Worm (Caenorhabditis elegans) whole organism, mixed stage, embryonic: Measurements from ENCODE around the gene mksr-2.
"Not testable (repeated sequence)": the region's sequence is repeated elsewhere in the genome, so short reads cannot be mapped to it uniquely, and the experiment has no call there.

Source experiments
- M03D4.4 ChIP-seq: sonication (generic microtip); optimal IDR thresholded peaks from 2 replicates; lab custom pipeline; 2017; ENCODE audit warnings: mild to moderate bottlenecking, missing genetic modification characterization, missing compliant biosample characterization
- ceh-39 ChIP-seq: fragments of 150-350 bp; optimal IDR thresholded peaks from 2 replicates; lab custom pipeline; 2014; ENCODE audit warnings: missing biosample characterization, missing genetic modification characterization
- ceh-43 ChIP-seq: fragments of 200-800 bp; sonication (Bioruptor generic); optimal IDR thresholded peaks from 2 replicates; lab custom pipeline; 2018; ENCODE audit warnings: mild to moderate bottlenecking, missing genetic modification characterization, moderate library complexity, missing compliant biosample characterization
- ceh-83 ChIP-seq: fragments of 200-800 bp; sonication (Bioruptor generic); optimal IDR thresholded peaks from 2 replicates; lab custom pipeline; 2018; ENCODE audit warnings: mild to moderate bottlenecking, missing genetic modification characterization, missing compliant biosample characterization
- drap-1 ChIP-seq: fragments of 200-800 bp; sonication (Bioruptor generic); optimal IDR thresholded peaks from 3 replicates; lab custom pipeline; 2018; ENCODE audit warnings: mild to moderate bottlenecking, missing genetic modification characterization, missing compliant biosample characterization
- elt-1 ChIP-seq: sonication (generic microtip); optimal IDR thresholded peaks from 2 replicates; lab custom pipeline; 2017; ENCODE audit warnings: missing genetic modification characterization, mild to moderate bottlenecking, missing compliant biosample characterization, antibody characterized with exemption, moderate library complexity, borderline replicate concordance; ENCODE audit not compliant: insufficient read depth
- flh-1 ChIP-seq: fragments of 200-800 bp; sonication (Bioruptor generic); optimal IDR thresholded peaks from 2 replicates; lab custom pipeline; 2018; ENCODE audit warnings: mild to moderate bottlenecking, missing genetic modification characterization, moderate library complexity, missing compliant biosample characterization
- hlh-1 ChIP-seq: fragments of 150-350 bp; optimal IDR thresholded peaks from 2 replicates; lab custom pipeline; 2014; ENCODE audit warnings: missing biosample characterization, missing genetic modification reagents, missing genetic modification characterization
- lin-13 ChIP-seq: fragments of 150-350 bp; optimal IDR thresholded peaks from 2 replicates; lab custom pipeline; 2014; ENCODE audit warnings: missing biosample characterization, missing genetic modification characterization
- lin-32 ChIP-seq: fragments of 200-800 bp; sonication (Bioruptor generic); optimal IDR thresholded peaks from 2 replicates; lab custom pipeline; 2018; ENCODE audit warnings: mild to moderate bottlenecking, missing genetic modification characterization, missing compliant biosample characterization
- lsy-2 ChIP-seq: fragments of 150-350 bp; optimal IDR thresholded peaks from 2 replicates; lab custom pipeline; 2014; ENCODE audit warnings: missing biosample characterization, missing genetic modification characterization
- mab-5 ChIP-seq: fragments of 150-350 bp; optimal IDR thresholded peaks from 2 replicates; lab custom pipeline; 2014; ENCODE audit warnings: missing biosample characterization, missing genetic modification characterization
- mls-2 ChIP-seq: sonication (generic microtip); optimal IDR thresholded peaks from 2 replicates; lab custom pipeline; 2016; ENCODE audit warnings: mild to moderate bottlenecking, missing genetic modification characterization, moderate library complexity, missing compliant biosample characterization
- nhr-12 ChIP-seq: fragments of 150-350 bp; optimal IDR thresholded peaks from 2 replicates; lab custom pipeline; 2014; ENCODE audit warnings: missing biosample characterization, missing genetic modification characterization
- nhr-2 ChIP-seq: fragments of 150-350 bp; optimal IDR thresholded peaks from 2 replicates; lab custom pipeline; 2014; ENCODE audit warnings: missing biosample characterization, missing genetic modification characterization
- nhr-237 ChIP-seq: fragments of 150-350 bp; optimal IDR thresholded peaks from 2 replicates; lab custom pipeline; 2014; ENCODE audit warnings: missing biosample characterization, missing genetic modification characterization
- nhr-28 ChIP-seq: fragments of 150-350 bp; optimal IDR thresholded peaks from 2 replicates; lab custom pipeline; 2014; ENCODE audit warnings: missing biosample characterization, missing genetic modification characterization
- pha-4 ChIP-seq: fragments of 150-350 bp; optimal IDR thresholded peaks from 2 replicates; lab custom pipeline; 2018; ENCODE audit warnings: missing biosample characterization, missing genetic modification reagents, missing genetic modification characterization
- sem-2 ChIP-seq: fragments of 200-800 bp; sonication (Bioruptor generic); optimal IDR thresholded peaks from 2 replicates; lab custom pipeline; 2018; ENCODE audit warnings: mild to moderate bottlenecking, missing genetic modification characterization, missing compliant biosample characterization
- snpc-4 ChIP-seq: fragments of 150-350 bp; optimal IDR thresholded peaks from 2 replicates; lab custom pipeline; 2014; ENCODE audit warnings: missing biosample characterization, missing genetic modification characterization
- sptf-1 ChIP-seq: sonication (generic microtip); optimal IDR thresholded peaks from 2 replicates; lab custom pipeline; 2017; ENCODE audit warnings: mild to moderate bottlenecking, missing genetic modification characterization, moderate library complexity, missing compliant biosample characterization
- unc-39 ChIP-seq: fragments of 150-350 bp; optimal IDR thresholded peaks from 2 replicates; lab custom pipeline; 2014; ENCODE audit warnings: missing biosample characterization, missing genetic modification characterization
- unc-62 ChIP-seq: fragments of 150-350 bp; optimal IDR thresholded peaks from 2 replicates; lab custom pipeline; 2014; ENCODE audit warnings: missing biosample characterization, missing genetic modification reagents, missing genetic modification characterization
- zip-8 ChIP-seq: fragments of 150-350 bp; optimal IDR thresholded peaks from 2 replicates; lab custom pipeline; 2014; ENCODE audit warnings: missing biosample characterization, missing genetic modification characterization
- ztf-11 ChIP-seq: fragments of 150-350 bp; optimal IDR thresholded peaks from 2 replicates; lab custom pipeline; 2014; ENCODE audit warnings: missing biosample characterization, missing genetic modification characterization

mksr-2 gene

ce11 chrIV:2298388-2298787, 8.0 kb downstream of the mksr-2 start:
- TF ChIP-seq sptf-1 (tag; lab: Kevin White, UChicago) (no peak), M03D4.4 (tag; lab: Kevin White, UChicago) (no peak), nhr-12 (tag; lab: Kevin White, UChicago) (no peak), ceh-43 (GFP tag; lab: Kevin White, UChicago) (no peak)

ce11 chrIV:2296639-2297038, 9.7 kb downstream of the mksr-2 start:
- TF ChIP-seq ceh-43 (GFP tag; lab: Kevin White, UChicago), result no peak
- TF ChIP-seq unc-39 (tag; lab: Kevin White, UChicago), result no peak
- TF ChIP-seq elt-1 (tag; lab: Kevin White, UChicago), result peak; percentile 66
- TF ChIP-seq ceh-39 (tag; lab: Kevin White, UChicago), result no peak
- peak; percentile 39 for TF ChIP-seq nhr-2 (tag; lab: Kevin White, UChicago)
- TF ChIP-seq hlh-1 (tag; lab: Kevin White, UChicago), result peak; percentile 1
- TF ChIP-seq unc-62 (GFP tag; lab: Kevin White, UChicago), result peak; percentile 79
- TF ChIP-seq nhr-237 (tag; lab: Kevin White, UChicago), result no peak

- peak; percentile 56 for TF ChIP-seq nhr-2 (tag; lab: Kevin White, UChicago)
- TF ChIP-seq hlh-1 (tag; lab: Kevin White, UChicago), result peak; percentile 11
- TF ChIP-seq ceh-83 (GFP tag; lab: Kevin White, UChicago), result no peak
- TF ChIP-seq pha-4 (tag; lab: Kevin White, UChicago), result no peak
- no peak for TF ChIP-seq sptf-1 (tag; lab: Kevin White, UChicago)
- TF ChIP-seq snpc-4 (tag; lab: Kevin White, UChicago), result no peak
- TF ChIP-seq sem-2 (GFP tag; lab: Kevin White, UChicago), result no peak
- peak; percentile 75 for TF ChIP-seq unc-62 (GFP tag; lab: Kevin White, UChicago)
- TF ChIP-seq flh-1 (GFP tag; lab: Kevin White, UChicago), result no peak
Observed at ce11 chrIV:2292119-2292518, 14.2 kb downstream of the mksr-2 start.

- TF ChIP-seq lsy-2, result no peak
- no peak for TF ChIP-seq mab-5 (tag; lab: Kevin White, UChicago)
- TF ChIP-seq unc-62 (GFP tag; lab: Kevin White, UChicago), result no peak
- no peak for TF ChIP-seq ceh-39 (tag; lab: Kevin White, UChicago)
- no peak for TF ChIP-seq pha-4 (tag; lab: Kevin White, UChicago)
- TF ChIP-seq elt-1 (tag; lab: Kevin White, UChicago), result no peak
- TF ChIP-seq M03D4.4 (tag; lab: Kevin White, UChicago), result no peak
- TF ChIP-seq sptf-1 (tag; lab: Kevin White, UChicago), result no peak
- no peak for TF ChIP-seq ceh-83 (GFP tag; lab: Kevin White, UChicago)
- no peak for TF ChIP-seq ztf-11 (tag; lab: Kevin White, UChicago)
- no peak for TF ChIP-seq lin-13 (tag; lab: Kevin White, UChicago)
- TF ChIP-seq zip-8, result no peak
- TF ChIP-seq nhr-237 (tag; lab: Kevin White, UChicago), result no peak
- TF ChIP-seq nhr-28 (tag; lab: Kevin White, UChicago), result no peak
Observed at ce11 chrIV:2284462-2285047, 21.8 kb downstream of the mksr-2 start.

- no peak for TF ChIP-seq zip-8
- no peak for TF ChIP-seq unc-39 (tag; lab: Kevin White, UChicago)
Observed at ce11 chrIV:2281353-2281976, 24.9 kb downstream of the mksr-2 start.

- TF ChIP-seq drap-1 (GFP tag; lab: Kevin White, UChicago); ceh-39 (tag; lab: Kevin White, UChicago); mls-2: not testable (repeated sequence)
Observed at ce11 chrIV:2275545-2275944, 30.8 kb downstream of the mksr-2 start, which contains the start of gene M70.5. Gene M70.5, minus strand, starts transcription at chrIV:2275622.

ce11 chrIV:2263564-2263963, 42.8 kb downstream of the mksr-2 start, which contains the start of gene famp-1:
Gene famp-1, minus strand, starts transcription at chrIV:2263664.
- TF ChIP-seq lin-32 (GFP tag; lab: Kevin White, UChicago), result no peak
